Fruit fly (Drosophila melanogaster) whole organism, adult: Measurements from ENCODE around the gene sna.

Experiments used
- CG11617 ChIP-seq: fragments of 200-800 bp; sonication (Bioruptor generic); optimal IDR thresholded peaks from 2 replicates; lab custom pipeline; 2017; ENCODE audit warnings: mild to moderate bottlenecking, missing biosample characterization, missing genetic modification reagents, missing genetic modification characterization
- CG12768 ChIP-seq: fragments of 200-800 bp; sonication (Bioruptor generic); optimal IDR thresholded peaks from 2 replicates; lab custom pipeline; 2017; ENCODE audit warnings: missing biosample characterization, missing genetic modification characterization, mild to moderate bottlenecking, moderate library complexity, missing genetic modification reagents
- CG14711 ChIP-seq: fragments of 200-800 bp; sonication (Bioruptor generic); optimal IDR thresholded peaks from 2 replicates; lab custom pipeline; 2018; ENCODE audit warnings: missing biosample characterization, mild to moderate bottlenecking, missing genetic modification characterization, moderate library complexity
- CG1620 ChIP-seq: fragments of 200-800 bp; sonication (Bioruptor generic); optimal IDR thresholded peaks from 2 replicates; lab custom pipeline; 2016; ENCODE audit warnings: missing biosample characterization, missing genetic modification characterization
- CG33017 ChIP-seq: fragments of 200-800 bp; sonication (Bioruptor generic); optimal IDR thresholded peaks from 2 replicates; lab custom pipeline; 2018; ENCODE audit warnings: missing biosample characterization, mild to moderate bottlenecking, missing genetic modification characterization, moderate library complexity
- CG5204 ChIP-seq: fragments of 200-800 bp; sonication (Bioruptor generic); optimal IDR thresholded peaks from 2 replicates; lab custom pipeline; 2016; ENCODE audit warnings: missing biosample characterization, missing genetic modification characterization
- CG7045 ChIP-seq: fragments of 200-800 bp; sonication (Bioruptor generic); optimal IDR thresholded peaks from 2 replicates; lab custom pipeline; 2017; ENCODE audit warnings: missing biosample characterization, mild to moderate bottlenecking, missing genetic modification characterization
- CG7101 ChIP-seq: fragments of 200-800 bp; sonication (Bioruptor generic); optimal IDR thresholded peaks from 2 replicates; lab custom pipeline; 2018; ENCODE audit warnings: missing biosample characterization, mild to moderate bottlenecking, missing genetic modification characterization, moderate library complexity
- Crg-1 ChIP-seq: fragments of 200-800 bp; sonication (Bioruptor generic); optimal IDR thresholded peaks from 2 replicates; lab custom pipeline; 2016; ENCODE audit warnings: missing biosample characterization, missing genetic modification characterization
- Hr96 ChIP-seq: fragments of 200-800 bp; sonication (Bioruptor generic); optimal IDR thresholded peaks from 2 replicates; lab custom pipeline; 2016; ENCODE audit warnings: missing biosample characterization, missing genetic modification characterization
- cic ChIP-seq: fragments of 200-800 bp; sonication (Bioruptor generic); optimal IDR thresholded peaks from 2 replicates; lab custom pipeline; 2017; ENCODE audit warnings: missing biosample characterization, mild to moderate bottlenecking, missing genetic modification characterization, moderate library complexity
- tj ChIP-seq: fragments of 200-800 bp; sonication (Bioruptor generic); optimal IDR thresholded peaks from 3 replicates; lab custom pipeline; 2017; ENCODE audit warnings: missing biosample characterization, mild to moderate bottlenecking, missing genetic modification characterization, moderate library complexity
- toe ChIP-seq: fragments of 200-800 bp; sonication (Bioruptor generic); optimal IDR thresholded peaks from 2 replicates; lab custom pipeline; 2016; ENCODE audit warnings: missing biosample characterization, missing genetic modification characterization

DNA sequence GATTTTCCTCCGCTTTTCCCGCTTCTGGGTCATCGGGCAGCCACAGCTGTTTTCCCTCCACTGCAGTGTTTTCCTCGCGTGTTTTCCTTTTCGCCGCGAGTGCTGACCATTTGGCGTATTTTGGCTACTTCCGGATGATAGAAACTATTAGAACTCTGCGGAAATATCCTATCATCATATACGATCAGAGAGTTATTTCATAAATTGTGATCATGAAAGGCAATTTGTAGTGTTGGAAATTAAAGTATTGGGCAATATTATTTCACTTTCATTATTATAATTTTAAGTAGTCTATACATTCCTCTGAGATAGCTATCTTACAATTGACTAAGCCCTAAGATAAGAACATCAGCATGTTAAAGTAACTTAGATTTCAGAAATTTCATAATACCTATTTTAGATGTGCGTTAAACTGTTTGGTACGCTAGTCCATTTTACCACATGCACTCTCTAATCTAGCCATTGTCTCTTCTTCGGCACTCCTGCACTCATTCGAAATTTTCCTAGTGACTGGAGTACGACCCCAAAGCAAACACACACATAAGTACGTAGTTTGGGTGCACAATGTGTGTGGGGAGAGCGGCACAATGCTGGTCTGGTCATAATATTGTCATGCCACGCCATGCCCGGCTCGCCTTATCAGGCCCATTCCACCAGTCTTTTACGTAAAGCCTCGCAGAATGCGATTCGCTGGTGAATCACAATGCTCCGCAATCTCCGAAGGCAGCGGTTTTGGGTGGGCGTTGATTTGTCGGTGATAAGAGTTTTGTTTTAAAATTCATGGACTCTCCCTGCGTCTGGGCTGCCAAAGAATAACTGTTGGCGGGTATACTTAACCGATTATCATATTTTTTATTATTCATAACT lies 21.9 kb upstream of the sna start:
- TF ChIP-seq CG1620 (no peak), CG11617 (no peak), CG5204 (GFP tag; lab: Kevin White, UChicago) (no peak), CG14711 (tag; lab: Kevin White, UChicago) (no peak), CG7045 (no peak), CG12768 (GFP tag; lab: Kevin White, UChicago) (no peak), tj (GFP tag; lab: Kevin White, UChicago) (no peak), toe (no peak), CG33017 (no peak), cic (no peak), Crg-1 (GFP tag; lab: Kevin White, UChicago) (no peak), CG7101 (tag; lab: Kevin White, UChicago) (no peak), Hr96 (GFP tag; lab: Kevin White, UChicago) (no peak)
